Worm (Caenorhabditis elegans) whole organism, mixed stage, embryonic: ENCODE data around the gene jmjd-4.

Experiments
- M03D4.4 ChIP-seq: sonication (generic microtip); optimal IDR thresholded peaks from 2 replicates; lab custom pipeline; 2017; ENCODE audit warnings: mild to moderate bottlenecking, missing genetic modification characterization, missing compliant biosample characterization
- bed-3 ChIP-seq: fragments of 200-800 bp; sonication (Bioruptor generic); optimal IDR thresholded peaks from 3 replicates; lab custom pipeline; 2018; ENCODE audit warnings: mild to moderate bottlenecking, missing genetic modification characterization, moderate library complexity, missing compliant biosample characterization
- blmp-1 ChIP-seq: fragments of 150-350 bp; optimal IDR thresholded peaks from 2 replicates; lab custom pipeline; 2014; ENCODE audit warnings: missing biosample characterization, missing genetic modification characterization
- ceh-43 ChIP-seq: fragments of 200-800 bp; sonication (Bioruptor generic); optimal IDR thresholded peaks from 2 replicates; lab custom pipeline; 2018; ENCODE audit warnings: mild to moderate bottlenecking, missing genetic modification characterization, moderate library complexity, missing compliant biosample characterization
- ceh-83 ChIP-seq: fragments of 200-800 bp; sonication (Bioruptor generic); optimal IDR thresholded peaks from 2 replicates; lab custom pipeline; 2018; ENCODE audit warnings: mild to moderate bottlenecking, missing genetic modification characterization, missing compliant biosample characterization
- ces-1 ChIP-seq: fragments of 150-350 bp; optimal IDR thresholded peaks from 2 replicates; lab custom pipeline; 2014; ENCODE audit warnings: missing biosample characterization, missing genetic modification reagents, missing genetic modification characterization
- cnd-1 ChIP-seq: fragments of 200-800 bp; sonication (Bioruptor generic); optimal IDR thresholded peaks from 2 replicates; lab custom pipeline; 2018; ENCODE audit warnings: mild to moderate bottlenecking, missing genetic modification characterization, missing compliant biosample characterization
- drap-1 ChIP-seq: fragments of 200-800 bp; sonication (Bioruptor generic); optimal IDR thresholded peaks from 3 replicates; lab custom pipeline; 2018; ENCODE audit warnings: mild to moderate bottlenecking, missing genetic modification characterization, missing compliant biosample characterization
- elt-3 ChIP-seq: fragments of 150-350 bp; optimal IDR thresholded peaks from 2 replicates; lab custom pipeline; 2014; ENCODE audit warnings: missing biosample characterization, missing genetic modification characterization
- flh-1 ChIP-seq: fragments of 200-800 bp; sonication (Bioruptor generic); optimal IDR thresholded peaks from 2 replicates; lab custom pipeline; 2018; ENCODE audit warnings: mild to moderate bottlenecking, missing genetic modification characterization, moderate library complexity, missing compliant biosample characterization
- ham-2 ChIP-seq: fragments of 200-800 bp; sonication (Bioruptor generic); optimal IDR thresholded peaks from 2 replicates; lab custom pipeline; 2018; ENCODE audit warnings: mild to moderate bottlenecking, missing genetic modification characterization, missing compliant biosample characterization
- hlh-1 ChIP-seq: fragments of 150-350 bp; optimal IDR thresholded peaks from 2 replicates; lab custom pipeline; 2014; ENCODE audit warnings: missing biosample characterization, missing genetic modification reagents, missing genetic modification characterization
- lin-13 ChIP-seq: fragments of 150-350 bp; optimal IDR thresholded peaks from 2 replicates; lab custom pipeline; 2014; ENCODE audit warnings: missing biosample characterization, missing genetic modification characterization
- lin-32 ChIP-seq: fragments of 200-800 bp; sonication (Bioruptor generic); optimal IDR thresholded peaks from 2 replicates; lab custom pipeline; 2018; ENCODE audit warnings: mild to moderate bottlenecking, missing genetic modification characterization, missing compliant biosample characterization
- lsy-2 ChIP-seq: fragments of 150-350 bp; optimal IDR thresholded peaks from 2 replicates; lab custom pipeline; 2014; ENCODE audit warnings: missing biosample characterization, missing genetic modification characterization
- mab-5 ChIP-seq: fragments of 150-350 bp; optimal IDR thresholded peaks from 2 replicates; lab custom pipeline; 2014; ENCODE audit warnings: missing biosample characterization, missing genetic modification characterization
- mep-1 ChIP-seq: fragments of 150-350 bp; optimal IDR thresholded peaks from 2 replicates; lab custom pipeline; 2017; ENCODE audit warnings: missing biosample characterization, missing genetic modification reagents, missing genetic modification characterization, inconsistent platforms
- mls-2 ChIP-seq: sonication (generic microtip); optimal IDR thresholded peaks from 2 replicates; lab custom pipeline; 2016; ENCODE audit warnings: mild to moderate bottlenecking, missing genetic modification characterization, moderate library complexity, missing compliant biosample characterization
- nhr-12 ChIP-seq: fragments of 150-350 bp; optimal IDR thresholded peaks from 2 replicates; lab custom pipeline; 2014; ENCODE audit warnings: missing biosample characterization, missing genetic modification characterization
- nhr-2 ChIP-seq: fragments of 150-350 bp; optimal IDR thresholded peaks from 2 replicates; lab custom pipeline; 2014; ENCODE audit warnings: missing biosample characterization, missing genetic modification characterization
- nhr-237 ChIP-seq: fragments of 150-350 bp; optimal IDR thresholded peaks from 2 replicates; lab custom pipeline; 2014; ENCODE audit warnings: missing biosample characterization, missing genetic modification characterization
- nhr-76 ChIP-seq: sonication (generic microtip); optimal IDR thresholded peaks from 2 replicates; lab custom pipeline; 2017; ENCODE audit warnings: missing biosample characterization, missing genetic modification characterization
- pha-4 ChIP-seq: fragments of 150-350 bp; optimal IDR thresholded peaks from 2 replicates; lab custom pipeline; 2018; ENCODE audit warnings: missing biosample characterization, missing genetic modification reagents, missing genetic modification characterization
- sem-2 ChIP-seq: fragments of 200-800 bp; sonication (Bioruptor generic); optimal IDR thresholded peaks from 2 replicates; lab custom pipeline; 2018; ENCODE audit warnings: mild to moderate bottlenecking, missing genetic modification characterization, missing compliant biosample characterization
- snpc-4 ChIP-seq: fragments of 150-350 bp; optimal IDR thresholded peaks from 2 replicates; lab custom pipeline; 2014; ENCODE audit warnings: missing biosample characterization, missing genetic modification characterization
- sptf-1 ChIP-seq: sonication (generic microtip); optimal IDR thresholded peaks from 2 replicates; lab custom pipeline; 2017; ENCODE audit warnings: mild to moderate bottlenecking, missing genetic modification characterization, moderate library complexity, missing compliant biosample characterization
- tbx-8 ChIP-seq: fragments of 200-800 bp; sonication (Bioruptor generic); optimal IDR thresholded peaks from 2 replicates; lab custom pipeline; 2018; ENCODE audit warnings: mild to moderate bottlenecking, missing genetic modification characterization, moderate library complexity, missing compliant biosample characterization
- unc-120 ChIP-seq: sonication (generic microtip); optimal IDR thresholded peaks from 2 replicates; lab custom pipeline; 2017; ENCODE audit warnings: missing genetic modification characterization, missing compliant biosample characterization; ENCODE audit not compliant: poor library complexity, severe bottlenecking
- unc-39 ChIP-seq: fragments of 150-350 bp; optimal IDR thresholded peaks from 2 replicates; lab custom pipeline; 2014; ENCODE audit warnings: missing biosample characterization, missing genetic modification characterization
- zip-8 ChIP-seq: fragments of 150-350 bp; optimal IDR thresholded peaks from 2 replicates; lab custom pipeline; 2014; ENCODE audit warnings: missing biosample characterization, missing genetic modification characterization
- ztf-11 ChIP-seq: fragments of 150-350 bp; optimal IDR thresholded peaks from 2 replicates; lab custom pipeline; 2014; ENCODE audit warnings: missing biosample characterization, missing genetic modification characterization

jmjd-4 gene

ce11 chrIII:10306049-10306448, 27.8 kb downstream of the jmjd-4 start, which contains the start of gene T07A5.1:
Gene T07A5.1 (minus strand): TSS chrIII:10306197.
- TF ChIP-seq sptf-1 (tag; lab: Kevin White, UChicago): no peak
- TF ChIP-seq hlh-1 (tag; lab: Kevin White, UChicago): no peak
- no peak for TF ChIP-seq pha-4
- TF ChIP-seq cnd-1: no peak
- TF ChIP-seq lin-13 (tag; lab: Kevin White, UChicago): no peak
- no peak for TF ChIP-seq bed-3 (GFP tag; lab: Kevin White, UChicago)
- TF ChIP-seq ham-2 (GFP tag; lab: Kevin White, UChicago): no peak
- no peak for TF ChIP-seq unc-39 (tag; lab: Kevin White, UChicago)
- TF ChIP-seq ceh-43 (GFP tag; lab: Kevin White, UChicago): no peak
- no peak for TF ChIP-seq sem-2
- TF ChIP-seq, all 35 proteins: peak for 0

- TF ChIP-seq hlh-1 (tag; lab: Kevin White, UChicago) (no peak), blmp-1 (tag; lab: Kevin White, UChicago) (no peak), unc-39 (tag; lab: Kevin White, UChicago) (no peak), elt-3 (tag; lab: Kevin White, UChicago) (no peak), flh-1 (GFP tag; lab: Kevin White, UChicago) (no peak)
Measured at ce11 chrIII:10305295-10305694, 28.5 kb downstream of the jmjd-4 start.

- no peak for TF ChIP-seq nhr-2 (tag; lab: Kevin White, UChicago)
- TF ChIP-seq, all 35 proteins: peak for 0
Measured at ce11 chrIII:10300078-10300477, 33.7 kb downstream of the jmjd-4 start, which contains the start of gene vglu-3. Gene vglu-3 (plus strand): TSS chrIII:10300378.

ce11 chrIII:10296904-10297303, 36.9 kb downstream of the jmjd-4 start:
- TF ChIP-seq M03D4.4 (tag; lab: Kevin White, UChicago) (no peak), zip-8 (tag; lab: Kevin White, UChicago) (no peak), cnd-1 (no peak), ces-1 (GFP tag; lab: Kevin White, UChicago) (no peak), flh-1 (GFP tag; lab: Kevin White, UChicago) (no peak), sptf-1 (tag; lab: Kevin White, UChicago) (no peak), mab-5 (tag; lab: Kevin White, UChicago) (no peak), tbx-8 (no peak), unc-39 (tag; lab: Kevin White, UChicago) (no peak), snpc-4 (tag; lab: Kevin White, UChicago) (no peak), nhr-12 (no peak), unc-120 (tag; lab: Kevin White, UChicago) (no peak), ceh-43 (GFP tag; lab: Kevin White, UChicago) (no peak), ztf-11 (tag; lab: Kevin White, UChicago) (no peak), blmp-1 (tag; lab: Kevin White, UChicago) (no peak), nhr-2 (tag; lab: Kevin White, UChicago) (no peak), drap-1 (no peak), ham-2 (GFP tag; lab: Kevin White, UChicago) (no peak), sem-2 (no peak), lin-32 (GFP tag; lab: Kevin White, UChicago) (no peak)
- TF ChIP-seq, all 35 proteins: peak for 0

ce11 chrIII:10294837-10295236, 39.0 kb downstream of the jmjd-4 start, which contains the start of gene vglu-2:
Gene vglu-2 (plus strand): TSS chrIII:10295137.
- TF ChIP-seq ceh-83 (GFP tag; lab: Kevin White, UChicago) (no peak), zip-8 (tag; lab: Kevin White, UChicago) (no peak), ces-1 (GFP tag; lab: Kevin White, UChicago) (no peak), mep-1 (tag; lab: Kevin White, UChicago) (no peak), mab-5 (tag; lab: Kevin White, UChicago) (no peak), nhr-76 (no peak), mls-2 (tag; lab: Kevin White, UChicago) (no peak), nhr-237 (tag; lab: Kevin White, UChicago) (no peak), sptf-1 (tag; lab: Kevin White, UChicago) (no peak), M03D4.4 (tag; lab: Kevin White, UChicago) (no peak), hlh-1 (tag; lab: Kevin White, UChicago) (no peak), nhr-12 (no peak), ztf-11 (tag; lab: Kevin White, UChicago) (no peak), lsy-2 (tag; lab: Kevin White, UChicago) (no peak), lin-32 (GFP tag; lab: Kevin White, UChicago) (no peak), ceh-43 (GFP tag; lab: Kevin White, UChicago) (no peak), tbx-8 (no peak), unc-120 (tag; lab: Kevin White, UChicago) (no peak)
